Worm (Caenorhabditis elegans): ENCODE data around the gene rom-2.

DNA sequence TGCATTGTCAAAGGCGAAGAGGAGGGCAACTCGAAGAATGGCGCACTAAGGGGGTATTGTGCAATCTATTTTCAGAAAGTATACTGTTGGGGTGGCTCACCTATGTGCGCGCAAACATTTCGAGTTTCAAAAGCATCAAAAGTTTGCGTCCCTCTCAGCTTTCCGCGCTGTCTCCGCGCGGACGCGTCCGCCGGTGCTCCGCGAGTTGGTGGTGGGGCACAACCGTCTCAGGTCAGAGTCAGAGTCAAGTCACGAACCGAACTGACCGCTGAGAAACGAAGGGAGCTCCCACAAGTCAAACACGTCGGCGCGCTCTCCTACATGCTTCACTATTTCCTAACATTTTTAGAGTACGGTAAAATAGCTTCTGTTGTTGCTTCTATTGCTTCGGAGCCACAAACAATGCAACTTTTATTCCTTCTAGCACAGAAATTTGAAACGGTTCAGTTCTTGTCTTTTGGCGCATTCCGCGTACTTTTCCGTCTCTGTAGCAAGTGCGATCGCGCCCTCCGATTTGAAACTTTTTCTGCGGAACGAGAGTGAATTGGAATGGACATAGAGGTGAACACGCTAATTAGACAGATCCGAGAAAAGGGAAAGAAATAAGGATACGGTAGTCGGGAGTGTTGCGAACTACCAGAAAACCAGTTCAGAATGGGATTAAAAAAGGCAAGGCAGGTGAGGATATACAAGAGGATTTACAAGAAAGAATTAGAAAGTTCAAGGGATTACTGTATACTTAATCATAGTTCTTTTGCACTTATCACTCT lies 44.0 kb upstream of the rom-2 start:
- TF ChIP-seq hmbx-1 (tag; optimal IDR thresholded peaks at IDR 0.05) (no peak), hnd-1 (tag; optimal IDR thresholded peaks at IDR 0.05) (no peak), ceh-36 (tag; optimal IDR thresholded peaks at IDR 0.05) (no peak), ama-1 (optimal IDR thresholded peaks at IDR 0.05) (no peak), F13C5.2 (tag; optimal IDR thresholded peaks at IDR 0.05) (no peak), hmg-4 (GFP tag; optimal IDR thresholded peaks at IDR 0.05) (no peak), pes-1 (GFP tag; IDR thresholded peaks at IDR 0.05) (no peak), B0310.2 (tag; optimal IDR thresholded peaks at IDR 0.05) (no peak), aly-1 (tag; optimal IDR thresholded peaks at IDR 0.05) (no peak), flt-1 (GFP tag; IDR thresholded peaks at IDR 0.05) (no peak), tbx-37 (GFP tag; conservative IDR thresholded peaks at IDR 0.05) (no peak), tra-4 (tag; optimal IDR thresholded peaks at IDR 0.05) (no peak)

All from whole organism, early embryonic.